Worm (Caenorhabditis elegans) whole organism, L2 larva: ENCODE data around the gene M01H9.5.

ENCODE experiments used
- Y55F3AM.14 ChIP-seq: fragments of 200-800 bp; sonication (Bioruptor generic); optimal IDR thresholded peaks from 2 replicates; lab custom pipeline; 2018; ENCODE audit warnings: mild to moderate bottlenecking, missing genetic modification characterization, missing compliant biosample characterization
- blmp-1 ChIP-seq: sonication (generic microtip); optimal IDR thresholded peaks from 2 replicates; lab custom pipeline; 2017; ENCODE audit warnings: missing genetic modification characterization, mild to moderate bottlenecking, missing compliant biosample characterization, antibody characterized with exemption, moderate library complexity; ENCODE audit not compliant: insufficient read depth
- lin-11 ChIP-seq: fragments of 150-350 bp; sonication (generic microtip); optimal IDR thresholded peaks from 2 replicates; lab custom pipeline; 2014; ENCODE audit warnings: missing biosample characterization, missing genetic modification characterization, inconsistent platforms, mixed read lengths
- mbf-1 ChIP-seq: sonication (generic microtip); optimal IDR thresholded peaks from 2 replicates; lab custom pipeline; 2017; ENCODE audit warnings: missing biosample characterization, missing genetic modification characterization
- mdl-1 ChIP-seq, 2 experiments: fragments of 150-350 bp in 1 of 2; sonication (generic microtip) in 1 of 2; optimal IDR thresholded peaks; 2 replicates each; lab custom pipeline; 2017; ENCODE audit warnings: missing biosample characterization in 2 of 2, missing genetic modification characterization in 2 of 2
- nhr-21 ChIP-seq: fragments of 150-350 bp; optimal IDR thresholded peaks from 2 replicates; lab custom pipeline; 2014; ENCODE audit warnings: missing biosample characterization, missing genetic modification characterization
- nhr-25 ChIP-seq: fragments of 150-350 bp; sonication (generic microtip); optimal IDR thresholded peaks from 3 replicates; lab custom pipeline; 2014; ENCODE audit warnings: missing biosample characterization, missing genetic modification characterization
- skn-1 ChIP-seq: sonication (generic microtip); optimal IDR thresholded peaks from 2 replicates; lab custom pipeline; 2017; ENCODE audit warnings: missing biosample characterization, missing genetic modification characterization
- sma-3 ChIP-seq: sonication (generic microtip); optimal IDR thresholded peaks from 2 replicates; lab custom pipeline; 2016; ENCODE audit warnings: missing genetic modification reagents, missing genetic modification characterization, missing compliant biosample characterization
- unc-39 ChIP-seq: fragments of 150-350 bp; optimal IDR thresholded peaks from 2 replicates; lab custom pipeline; 2014; ENCODE audit warnings: missing biosample characterization, missing genetic modification characterization

M01H9.5 gene

ce11 chrIV:4513269-4513819 lies 48.1 kb downstream of the M01H9.5 start, which contains the start of gene sar-1 (continued):
- no peak for TF ChIP-seq unc-39 (tag; lab: Kevin White, UChicago)
- peak; percentile 69 for TF ChIP-seq sma-3 (GFP tag; lab: Kevin White, UChicago)
- peak; percentile 72 for TF ChIP-seq lin-11 (tag; lab: Kevin White, UChicago)

- TF ChIP-seq mdl-1 (tag; optimal IDR thresholded peaks at IDR 0.05; lab: Kevin White, UChicago), result no peak
- peak; percentile 8 for TF ChIP-seq Y55F3AM.14 (GFP tag; lab: Kevin White, UChicago)
These were observed 51.2 kb downstream of the M01H9.5 start for ce11 chrIV:4516478-4516877.

- no peak for TF ChIP-seq blmp-1 (tag; lab: Kevin White, UChicago)
- no peak for TF ChIP-seq mbf-1
- TF ChIP-seq nhr-25 (tag; lab: Kevin White, UChicago), result peak; percentile 17
- TF ChIP-seq nhr-21 (tag; lab: Kevin White, UChicago), result no peak
- no peak for TF ChIP-seq skn-1 (tag; lab: Kevin White, UChicago)
These were observed 51.8 kb downstream of the M01H9.5 start, which contains the start of gene ZK180.5 for ce11 chrIV:4517066-4517465. Gene ZK180.5 (minus strand): TSS chrIV:4517166.
